Fruit fly (Drosophila melanogaster) whole organism, embryonic: ENCODE data around the gene pbl.

Experiments used
- Atf6 ChIP-seq: fragments of 200-800 bp; sonication (Bioruptor generic); IDR thresholded peaks from 2 replicates; pipeline ENCODE4 v1.3.6; 2022; ENCODE audit warnings: missing biosample characterization, missing genetic modification characterization
- CG10274 ChIP-seq: fragments of 200-800 bp; sonication (Bioruptor generic); optimal IDR thresholded peaks from 3 replicates; lab custom pipeline; 2017; ENCODE audit warnings: missing biosample characterization, mild to moderate bottlenecking, missing genetic modification characterization
- CG10543 ChIP-seq: fragments of 200-800 bp; sonication (Bioruptor generic); optimal IDR thresholded peaks from 3 replicates; lab custom pipeline; 2017; ENCODE audit warnings: missing biosample characterization, mild to moderate bottlenecking, missing genetic modification characterization, moderate library complexity
- CG11723 ChIP-seq: fragments of 200-800 bp; sonication (Bioruptor generic); optimal IDR thresholded peaks from 2 replicates; lab custom pipeline; 2017; ENCODE audit warnings: missing biosample characterization, mild to moderate bottlenecking, missing genetic modification characterization
- CG12104 ChIP-seq: fragments of 200-800 bp; sonication (Bioruptor generic); optimal IDR thresholded peaks from 3 replicates; lab custom pipeline; 2016; ENCODE audit warnings: missing biosample characterization, missing genetic modification characterization
- CG14441 ChIP-seq: fragments of 200-800 bp; sonication (Bioruptor generic); IDR thresholded peaks from 2 replicates; pipeline ENCODE4 v1.3.6; 2022; ENCODE audit warnings: missing biosample characterization, missing genetic modification characterization
- CG14860 ChIP-seq: fragments of 200-800 bp; sonication (Bioruptor generic); IDR thresholded peaks from 3 replicates; pipeline ENCODE4 v1.3.6; 2022; ENCODE audit warnings: missing biosample characterization, missing genetic modification characterization; ENCODE audit not compliant: partially characterized antibody
- CG15073 ChIP-seq: fragments of 200-800 bp; sonication (Bioruptor generic); optimal IDR thresholded peaks from 2 replicates; lab custom pipeline; 2016; ENCODE audit warnings: missing biosample characterization, missing genetic modification characterization
- CG15479 ChIP-seq: fragments of 200-800 bp; sonication (Bioruptor generic); optimal IDR thresholded peaks from 3 replicates; lab custom pipeline; 2019; ENCODE audit warnings: missing biosample characterization, mild to moderate bottlenecking, missing genetic modification characterization, moderate library complexity
- CG17912 ChIP-seq: fragments of 200-800 bp; sonication (Bioruptor generic); optimal IDR thresholded peaks from 2 replicates; lab custom pipeline; 2018; ENCODE audit warnings: missing biosample characterization, mild to moderate bottlenecking, missing genetic modification characterization
- CG18619 ChIP-seq: fragments of 200-800 bp; sonication (Bioruptor generic); optimal IDR thresholded peaks from 3 replicates; lab custom pipeline; 2017; ENCODE audit warnings: missing biosample characterization, mild to moderate bottlenecking, missing genetic modification characterization
- CG2120 ChIP-seq: fragments of 200-800 bp; sonication (Bioruptor generic); optimal IDR thresholded peaks from 3 replicates; lab custom pipeline; 2016; ENCODE audit warnings: missing biosample characterization, missing genetic modification characterization
- CG30431 ChIP-seq: fragments of 200-800 bp; sonication (Bioruptor generic); optimal IDR thresholded peaks from 2 replicates; lab custom pipeline; 2017; ENCODE audit warnings: missing biosample characterization, missing genetic modification characterization
- CG3163 ChIP-seq: fragments of 200-800 bp; sonication (Bioruptor generic); optimal IDR thresholded peaks from 3 replicates; lab custom pipeline; 2016; ENCODE audit warnings: missing biosample characterization, missing genetic modification characterization
- CG3407 ChIP-seq: fragments of 200-800 bp; sonication (Bioruptor generic); optimal IDR thresholded peaks from 2 replicates; lab custom pipeline; 2018; ENCODE audit warnings: missing biosample characterization, mild to moderate bottlenecking, missing genetic modification characterization
- CG4854 ChIP-seq: fragments of 200-800 bp; sonication (Bioruptor generic); optimal IDR thresholded peaks from 2 replicates; lab custom pipeline; 2016; ENCODE audit warnings: missing biosample characterization, missing genetic modification characterization, inconsistent platforms
- CG6683 ChIP-seq: fragments of 200-800 bp; sonication (Bioruptor generic); optimal IDR thresholded peaks from 2 replicates; lab custom pipeline; 2017; ENCODE audit warnings: missing biosample characterization, mild to moderate bottlenecking, missing genetic modification characterization, missing genetic modification reagents
- CG6689 ChIP-seq: fragments of 200-800 bp; sonication (Bioruptor generic); IDR thresholded peaks from 2 replicates; pipeline ENCODE4 v1.3.6; 2022; ENCODE audit warnings: missing biosample characterization, missing genetic modification characterization
- CG6765 ChIP-seq: fragments of 200-800 bp; sonication (Bioruptor generic); optimal IDR thresholded peaks from 3 replicates; lab custom pipeline; 2017; ENCODE audit warnings: missing biosample characterization, mild to moderate bottlenecking, missing genetic modification characterization
- CG6813 ChIP-seq: fragments of 200-800 bp; sonication (Bioruptor generic); optimal IDR thresholded peaks from 2 replicates; lab custom pipeline; 2017; ENCODE audit warnings: missing biosample characterization, missing genetic modification characterization, mild to moderate bottlenecking, moderate library complexity, missing genetic modification reagents
- CG8924 ChIP-seq: fragments of 200-800 bp; optimal IDR thresholded peaks from 3 replicates; lab custom pipeline; 2019; ENCODE audit warnings: missing biosample characterization, mild to moderate bottlenecking, missing genetic modification characterization, moderate library complexity
- CG8944 ChIP-seq: fragments of 200-800 bp; sonication (Bioruptor generic); optimal IDR thresholded peaks from 3 replicates; lab custom pipeline; 2016; ENCODE audit warnings: missing biosample characterization, missing genetic modification characterization
- CHES-1-like ChIP-seq: fragments of 200-800 bp; sonication (Bioruptor generic); optimal IDR thresholded peaks from 2 replicates; lab custom pipeline; 2016; ENCODE audit warnings: missing biosample characterization, missing genetic modification characterization
- Chrac-16 ChIP-seq: fragments of 200-800 bp; sonication (Bioruptor generic); optimal IDR thresholded peaks from 3 replicates; lab custom pipeline; 2016; ENCODE audit warnings: missing biosample characterization, missing genetic modification characterization
- Dip2 ChIP-seq: fragments of 200-800 bp; sonication (Bioruptor generic); IDR thresholded peaks from 2 replicates; pipeline ENCODE4 v1.3.6; 2022; ENCODE audit warnings: missing biosample characterization, missing genetic modification characterization
- Dref ChIP-seq: fragments of 200-800 bp; sonication (Bioruptor generic); IDR thresholded peaks from 2 replicates; pipeline ENCODE4 v1.3.6; 2022; ENCODE audit warnings: missing biosample characterization, missing genetic modification characterization
- Ets97D ChIP-seq: fragments of 200-800 bp; sonication (Bioruptor generic); optimal IDR thresholded peaks from 3 replicates; lab custom pipeline; 2016; ENCODE audit warnings: missing biosample characterization, missing genetic modification characterization
- Fer2 ChIP-seq: fragments of 200-800 bp; sonication (Bioruptor generic); optimal IDR thresholded peaks from 2 replicates; lab custom pipeline; 2018; ENCODE audit warnings: missing biosample characterization, mild to moderate bottlenecking, missing genetic modification characterization, moderate library complexity
- Hmx ChIP-seq: fragments of 200-800 bp; sonication (Bioruptor generic); optimal IDR thresholded peaks from 2 replicates; lab custom pipeline; 2016; ENCODE audit warnings: missing biosample characterization, missing genetic modification characterization
- Lim3 ChIP-seq: fragments of 200-800 bp; sonication (Bioruptor generic); IDR thresholded peaks from 2 replicates; pipeline ENCODE4 v1.3.6; 2022; ENCODE audit warnings: missing biosample characterization, missing genetic modification characterization
- Neu2 ChIP-seq: fragments of 200-800 bp; sonication (Bioruptor generic); optimal IDR thresholded peaks from 3 replicates; lab custom pipeline; 2016; ENCODE audit warnings: missing biosample characterization, missing genetic modification characterization, borderline replicate concordance
- NfI ChIP-seq: fragments of 200-800 bp; sonication (Bioruptor generic); optimal IDR thresholded peaks from 3 replicates; lab custom pipeline; 2018; ENCODE audit warnings: missing biosample characterization, mild to moderate bottlenecking, missing genetic modification characterization, moderate library complexity
- Opbp ChIP-seq: fragments of 200-800 bp; sonication (Bioruptor generic); IDR thresholded peaks from 3 replicates; pipeline ENCODE4 v1.3.6; 2022; ENCODE audit warnings: missing biosample characterization, missing genetic modification characterization; ENCODE audit not compliant: partially characterized antibody
- Trl ChIP-seq, 3 experiments: fragments of >200 bp in 2 of 3; fragments of 200-800 bp in 1 of 3; sonication (Bioruptor generic) in 1 of 3; optimal IDR thresholded peaks; 2 replicates in 1 of 3; 3 replicates in 2 of 3; lab custom pipeline; 2016 to 2017; ENCODE audit warnings: missing biosample characterization in 1 of 3, missing genetic modification characterization in 1 of 3
- chif ChIP-seq, 2 experiments: fragments of 200-800 bp; sonication (Bioruptor generic); optimal IDR thresholded peaks; 3 replicates each; lab custom pipeline; 2016; ENCODE audit warnings: missing biosample characterization in 2 of 2, missing genetic modification characterization in 2 of 2
- crc ChIP-seq: fragments of 200-800 bp; sonication (Bioruptor generic); optimal IDR thresholded peaks from 2 replicates; lab custom pipeline; 2016; ENCODE audit warnings: missing biosample characterization, missing genetic modification characterization
- dati ChIP-seq: fragments of 200-800 bp; sonication (Bioruptor generic); IDR thresholded peaks from 2 replicates; pipeline ENCODE4 v1.3.6; 2022; ENCODE audit warnings: missing biosample characterization, missing genetic modification characterization
- dimm ChIP-seq: fragments of 200-800 bp; sonication (Bioruptor generic); IDR thresholded peaks from 2 replicates; pipeline ENCODE4 v1.3.6; 2022; ENCODE audit warnings: missing biosample characterization, missing genetic modification characterization
- grau ChIP-seq: fragments of 200-800 bp; optimal IDR thresholded peaks from 3 replicates; lab custom pipeline; 2019; ENCODE audit warnings: missing biosample characterization, mild to moderate bottlenecking, missing genetic modification characterization, moderate library complexity
- pho ChIP-seq: fragments of 200-800 bp; sonication (Bioruptor generic); optimal IDR thresholded peaks from 2 replicates; lab custom pipeline; 2016; ENCODE audit warnings: missing biosample characterization, missing genetic modification characterization
- prd ChIP-seq, 3 experiments: fragments of >200 bp in 2 of 3; fragments of 200-800 bp in 1 of 3; sonication (Bioruptor generic) in 1 of 3; optimal IDR thresholded peaks in 2 of 3; IDR thresholded peaks in 1 of 3; 2 replicates in 2 of 3; 3 replicates in 1 of 3; pipeline versions ENCODE4 v1.3.6 to Lab custom; 2017 to 2022; ENCODE audit warnings: missing biosample characterization in 1 of 3, missing genetic modification characterization in 1 of 3
- repo ChIP-seq: fragments of 200-800 bp; sonication (Bioruptor generic); optimal IDR thresholded peaks from 2 replicates; lab custom pipeline; 2016; ENCODE audit warnings: missing biosample characterization, missing genetic modification characterization
- ro ChIP-seq: fragments of 200-800 bp; sonication (Bioruptor generic); IDR thresholded peaks from 2 replicates; pipeline ENCODE4 v1.3.6; 2022; ENCODE audit warnings: missing biosample characterization, missing genetic modification characterization
- seq ChIP-seq: fragments of 200-800 bp; sonication (Bioruptor generic); IDR thresholded peaks from 2 replicates; pipeline ENCODE4 v1.3.6; 2022; ENCODE audit warnings: missing biosample characterization, missing genetic modification characterization
- sna ChIP-seq: fragments of 200-800 bp; sonication (Bioruptor generic); IDR thresholded peaks from 2 replicates; pipeline ENCODE4 v1.3.6; 2022; ENCODE audit warnings: missing biosample characterization, missing genetic modification characterization; ENCODE audit not compliant: partially characterized antibody
- tio ChIP-seq: fragments of 200-800 bp; sonication (Bioruptor generic); optimal IDR thresholded peaks from 2 replicates; lab custom pipeline; 2017; ENCODE audit warnings: missing biosample characterization, missing genetic modification characterization, inconsistent platforms
- unpg ChIP-seq: fragments of 200-800 bp; sonication (Bioruptor generic); optimal IDR thresholded peaks from 3 replicates; lab custom pipeline; 2018; ENCODE audit warnings: missing biosample characterization, mild to moderate bottlenecking, missing genetic modification characterization, moderate library complexity
- usp ChIP-seq: fragments of >200 bp; optimal IDR thresholded peaks from 2 replicates; lab custom pipeline; 2017; ENCODE audit warnings: missing biosample characterization, missing genetic modification characterization
- yki ChIP-seq: fragments of >200 bp; optimal IDR thresholded peaks from 3 replicates; lab custom pipeline; 2018

pbl gene

DNA sequence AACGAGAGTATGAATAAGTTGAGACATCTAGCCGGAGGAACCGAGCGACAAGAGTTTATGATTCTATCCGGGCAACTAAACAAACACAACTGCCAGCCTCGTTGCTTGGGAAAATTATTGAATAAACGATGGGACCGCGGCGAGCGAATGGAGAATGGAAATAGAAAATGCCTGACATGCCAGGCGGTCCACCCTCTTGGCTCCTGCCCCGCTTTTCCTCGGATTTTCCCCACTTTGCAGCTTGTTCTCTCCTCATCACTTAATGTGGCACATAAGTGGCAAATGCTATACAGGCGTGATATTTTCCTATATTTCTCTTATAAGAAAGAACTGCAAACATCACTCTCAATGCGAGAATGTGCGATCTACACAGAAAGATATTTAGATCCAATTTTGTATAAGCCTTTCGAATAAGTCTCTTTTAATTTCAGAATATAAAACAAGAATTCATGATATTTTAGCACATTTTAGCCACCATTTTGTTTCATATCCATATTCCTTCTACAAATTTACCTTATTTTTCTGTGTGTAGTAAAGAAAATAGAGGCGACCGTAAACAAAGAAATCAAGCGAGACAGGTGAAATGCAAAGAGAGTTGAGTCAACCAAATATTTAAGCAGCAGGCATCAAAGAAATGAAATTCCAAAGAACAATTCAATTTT lies 8.1 kb downstream of the pbl start (continued):
- TF ChIP-seq CG15479 (GFP tag; lab: Kevin White, UChicago): no peak
- TF ChIP-seq unpg (GFP tag; lab: Kevin White, UChicago): peak; percentile 89
- no peak for TF ChIP-seq CG6765
- peak; percentile 83 for TF ChIP-seq CG4854 (GFP tag; lab: Kevin White, UChicago)
- peak; percentile 23 for TF ChIP-seq CG10274 (GFP tag; lab: Kevin White, UChicago)
- peak; percentile 82 for TF ChIP-seq CG18619 (GFP tag; lab: Kevin White, UChicago)
- TF ChIP-seq Atf6 (GFP tag; lab: Robert Waterston, UW): peak; percentile 58
- peak; percentile 71 for TF ChIP-seq CG10543 (GFP tag; lab: Kevin White, UChicago)
- 0 out of 3 replicates have a peak, but pooled peaks have one; percentile 6 for TF ChIP-seq Opbp
- peak; percentile 67 for TF ChIP-seq Fer2 (tag; lab: Kevin White, UChicago)
- no peak for TF ChIP-seq Dref (GFP tag; lab: Robert Waterston, UW)
- TF ChIP-seq CG15073 (GFP tag; lab: Kevin White, UChicago): peak; percentile 39
- TF ChIP-seq dati (GFP tag; lab: Robert Waterston, UW): peak; percentile 73; the same call in 1 of the 2 replicates
- peak; percentile 57 for TF ChIP-seq CG6683 (GFP tag; lab: Kevin White, UChicago)
- TF ChIP-seq CG30431 (GFP tag; lab: Kevin White, UChicago): peak; percentile 67
- TF ChIP-seq Chrac-16 (GFP tag; lab: Kevin White, UChicago): peak; percentile 78
- TF ChIP-seq crc (GFP tag; lab: Kevin White, UChicago): peak; percentile 79
- TF ChIP-seq dimm (GFP tag; lab: Robert Waterston, UW): peak; percentile 71
- peak; percentile 84 for TF ChIP-seq CG2120 (GFP tag; lab: Kevin White, UChicago)
- TF ChIP-seq Ets97D (GFP tag; lab: Kevin White, UChicago): peak; percentile 43
- no peak for TF ChIP-seq Dip2 (GFP tag; lab: Robert Waterston, UW)
- TF ChIP-seq seq (GFP tag; lab: Robert Waterston, UW): peak; percentile 77
- TF ChIP-seq ro (GFP tag; lab: Robert Waterston, UW): peak; percentile 65
- peak; percentile 79 for TF ChIP-seq CG11723 (GFP tag; lab: Kevin White, UChicago)
- TF ChIP-seq chif (GFP tag; optimal IDR thresholded peaks at IDR 0.05; lab: Kevin White, UChicago): peak; percentile 87 to 89
- TF ChIP-seq pho (GFP tag; lab: Kevin White, UChicago): peak; percentile 64
- TF ChIP-seq CG3407: peak; percentile 88
- TF ChIP-seq CG14860 (GFP tag; lab: Robert Waterston, UW): no peak
- peak; percentile 81 for TF ChIP-seq CHES-1-like (GFP tag; lab: Kevin White, UChicago)
- TF ChIP-seq CG6813 (GFP tag; lab: Kevin White, UChicago): peak; percentile 81
- 0 out of 2 replicates have a peak, but pooled peaks have one; percentile 51 for TF ChIP-seq Lim3
- TF ChIP-seq CG8924 (tag; lab: Kevin White, UChicago): peak; percentile 91
- peak; percentile 68 for TF ChIP-seq repo (GFP tag; lab: Kevin White, UChicago)
- TF ChIP-seq Neu2: no peak
- peak; percentile 49 for TF ChIP-seq CG3163 (GFP tag; lab: Kevin White, UChicago)
- TF ChIP-seq CG14441 (GFP tag; lab: Robert Waterston, UW): peak; percentile 82
- TF ChIP-seq Trl (optimal IDR thresholded peaks at IDR 0.05; lab: Kevin White, UChicago): no peak
- peak; percentile 86 for TF ChIP-seq Trl (GFP tag; optimal IDR thresholded peaks at IDR 0.05; lab: Kevin White, UChicago)
- peak; percentile 86 for TF ChIP-seq grau
- no peak for TF ChIP-seq yki (lab: Kevin White, UChicago)
- TF ChIP-seq CG17912: peak; percentile 44
- peak; percentile 55 for TF ChIP-seq Hmx (GFP tag; lab: Kevin White, UChicago)
- no peak for TF ChIP-seq usp (GFP tag; lab: Kevin White, UChicago)
- TF ChIP-seq NfI (GFP tag; lab: Kevin White, UChicago): peak; percentile 76
- peak; percentile 74 for TF ChIP-seq CG8944
- TF ChIP-seq prd (optimal IDR thresholded peaks at IDR 0.05; lab: Kevin White, UChicago): no peak
- peak; percentile 89 for TF ChIP-seq prd (GFP tag; IDR thresholded peaks at IDR 0.05; lab: Robert Waterston, UW)
- TF ChIP-seq tio (GFP tag; lab: Kevin White, UChicago): peak; percentile 62
- TF ChIP-seq CG6689: peak; percentile 83
- TF ChIP-seq CG12104 (GFP tag; lab: Kevin White, UChicago): peak; percentile 71
- TF ChIP-seq sna (GFP tag; lab: Robert Waterston, UW): no peak
